Fruit fly (Drosophila melanogaster): ENCODE results near the gene raw.

Gene raw

dm6 chr2L:8692426-8693180 lies 47.9 kb downstream of the raw start:
- no peak for TF ChIP-seq Myc (optimal IDR thresholded peaks at IDR 0.05)
- TF ChIP-seq h (optimal IDR thresholded peaks at IDR 0.05) = no peak
- no peak for TF ChIP-seq ttk (optimal IDR thresholded peaks at IDR 0.05)
- TF ChIP-seq psq (optimal IDR thresholded peaks at IDR 0.05) = no peak
- no peak for TF ChIP-seq insv (optimal IDR thresholded peaks at IDR 0.05)
- no peak for TF ChIP-seq Sin3A (optimal IDR thresholded peaks at IDR 0.05)

- TF ChIP-seq Myc (optimal IDR thresholded peaks at IDR 0.05) (no peak), insv (optimal IDR thresholded peaks at IDR 0.05) (no peak), h (optimal IDR thresholded peaks at IDR 0.05) (no peak), Sin3A (optimal IDR thresholded peaks at IDR 0.05) (no peak)
Observed at dm6 chr2L:8691292-8691975, 49.0 kb downstream of the raw start.

dm6 chr2L:8690913-8691291 lies 49.6 kb downstream of the raw start:
- TF ChIP-seq Myc (optimal IDR thresholded peaks at IDR 0.05) (no peak), h (optimal IDR thresholded peaks at IDR 0.05) (no peak), Sin3A (optimal IDR thresholded peaks at IDR 0.05) (no peak)

- no peak for TF ChIP-seq Myc (optimal IDR thresholded peaks at IDR 0.05)
- no peak for TF ChIP-seq ttk (optimal IDR thresholded peaks at IDR 0.05)
- no peak for TF ChIP-seq Sin3A (optimal IDR thresholded peaks at IDR 0.05)
- TF ChIP-seq h (optimal IDR thresholded peaks at IDR 0.05) = no peak
- TF ChIP-seq insv (optimal IDR thresholded peaks at IDR 0.05) = no peak
- TF ChIP-seq psq (optimal IDR thresholded peaks at IDR 0.05) = no peak
Observed at dm6 chr2L:8690382-8690781, 50.1 kb downstream of the raw start.

dm6 chr2L:8689853-8690252 lies 50.6 kb downstream of the raw start:
- TF ChIP-seq Sin3A (optimal IDR thresholded peaks at IDR 0.05) (no peak), insv (optimal IDR thresholded peaks at IDR 0.05) (no peak), ttk (optimal IDR thresholded peaks at IDR 0.05) (no peak), psq (optimal IDR thresholded peaks at IDR 0.05) (no peak), Myc (optimal IDR thresholded peaks at IDR 0.05) (no peak), h (optimal IDR thresholded peaks at IDR 0.05) (no peak)

- TF ChIP-seq Sin3A (optimal IDR thresholded peaks at IDR 0.05) (no peak), ttk (optimal IDR thresholded peaks at IDR 0.05) (no peak), Myc (optimal IDR thresholded peaks at IDR 0.05) (no peak), h (optimal IDR thresholded peaks at IDR 0.05) (no peak), psq (optimal IDR thresholded peaks at IDR 0.05) (no peak), insv (optimal IDR thresholded peaks at IDR 0.05) (no peak)
Observed at dm6 chr2L:8685668-8686306, 54.7 kb downstream of the raw start, which contains the start of the genes PrBP and Trs23. TSS of gene PrBP (minus strand) at chr2L:8685955. TSS of gene Trs23 (plus strand) at chr2L:8686231.

- TF ChIP-seq Myc (optimal IDR thresholded peaks at IDR 0.05) (no peak), Sin3A (optimal IDR thresholded peaks at IDR 0.05) (no peak), insv (optimal IDR thresholded peaks at IDR 0.05) (no peak), ttk (optimal IDR thresholded peaks at IDR 0.05) (no peak), psq (optimal IDR thresholded peaks at IDR 0.05) (no peak), h (optimal IDR thresholded peaks at IDR 0.05) (no peak)
Observed at dm6 chr2L:8684276-8684675, 56.2 kb downstream of the raw start, which contains the start of gene CG9289. TSS of gene CG9289 (minus strand) at chr2L:8684376.

- no peak for TF ChIP-seq h (optimal IDR thresholded peaks at IDR 0.05)
- TF ChIP-seq Myc (optimal IDR thresholded peaks at IDR 0.05) = no peak
- TF ChIP-seq psq (optimal IDR thresholded peaks at IDR 0.05) = no peak
- no peak for TF ChIP-seq Sin3A (optimal IDR thresholded peaks at IDR 0.05)
- TF ChIP-seq ttk (optimal IDR thresholded peaks at IDR 0.05) = no peak
- no peak for TF ChIP-seq insv (optimal IDR thresholded peaks at IDR 0.05)
Observed at dm6 chr2L:8683261-8684042, 57.0 kb downstream of the raw start.

dm6 chr2L:8679712-8680111 lies 60.7 kb downstream of the raw start, which contains the start of gene CG9287:
TSS of gene CG9287 (minus strand) at chr2L:8679812.
- no peak for TF ChIP-seq psq (optimal IDR thresholded peaks at IDR 0.05)
- TF ChIP-seq Sin3A (optimal IDR thresholded peaks at IDR 0.05) = no peak
- TF ChIP-seq h (optimal IDR thresholded peaks at IDR 0.05) = no peak
- no peak for TF ChIP-seq ttk (optimal IDR thresholded peaks at IDR 0.05)
- TF ChIP-seq insv (optimal IDR thresholded peaks at IDR 0.05) = no peak
- TF ChIP-seq Myc (optimal IDR thresholded peaks at IDR 0.05) = no peak

dm6 chr2L:8678955-8679354 lies 61.5 kb downstream of the raw start:
- no peak for TF ChIP-seq Sin3A (optimal IDR thresholded peaks at IDR 0.05)
- no peak for TF ChIP-seq Myc (optimal IDR thresholded peaks at IDR 0.05)
- TF ChIP-seq insv (optimal IDR thresholded peaks at IDR 0.05) = no peak
- TF ChIP-seq h (optimal IDR thresholded peaks at IDR 0.05) = no peak
- TF ChIP-seq ttk (optimal IDR thresholded peaks at IDR 0.05) = no peak
- no peak for TF ChIP-seq psq (optimal IDR thresholded peaks at IDR 0.05)

- no peak for TF ChIP-seq ttk (optimal IDR thresholded peaks at IDR 0.05)
- no peak for TF ChIP-seq insv (optimal IDR thresholded peaks at IDR 0.05)
- TF ChIP-seq Myc (optimal IDR thresholded peaks at IDR 0.05) = no peak
- no peak for TF ChIP-seq psq (optimal IDR thresholded peaks at IDR 0.05)
- no peak for TF ChIP-seq h (optimal IDR thresholded peaks at IDR 0.05)
- no peak for TF ChIP-seq Sin3A (optimal IDR thresholded peaks at IDR 0.05)
Observed at dm6 chr2L:8672278-8672748, 68.1 kb downstream of the raw start, which contains the start of gene Glt. TSS of gene Glt (plus strand) at chr2L:8672698.
